Fruit fly (Drosophila melanogaster): ENCODE results near the gene kni.

The kni gene

dm6 chr3L:20661905-20662508, 33.2 kb downstream of the kni start:
- no peak for TF ChIP-seq CTCF (optimal IDR thresholded peaks at IDR 0.05)
- TF ChIP-seq CG8478 (optimal IDR thresholded peaks at IDR 0.05): no peak

DNA sequence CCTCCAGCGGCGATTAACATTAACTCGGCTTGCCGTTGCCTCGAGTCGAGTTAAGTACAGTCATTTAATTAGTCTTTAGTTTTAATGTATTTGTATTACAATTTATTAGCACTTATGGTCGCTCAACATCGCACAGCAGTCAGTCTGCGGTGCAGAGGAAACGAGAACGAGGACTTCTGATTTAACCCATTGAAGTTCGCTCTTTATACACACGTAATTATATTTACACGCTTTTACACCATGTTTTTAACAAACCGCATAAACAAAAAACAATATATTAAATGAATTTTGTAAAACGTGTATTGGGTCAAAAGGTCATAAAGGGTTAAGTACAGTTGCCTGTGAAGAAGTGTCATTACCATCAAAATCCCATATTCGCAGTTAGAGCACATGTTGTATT, 34.0 kb downstream of the kni start:
- TF ChIP-seq CG8478 (optimal IDR thresholded peaks at IDR 0.05): no peak
- TF ChIP-seq CTCF (optimal IDR thresholded peaks at IDR 0.05): no peak

DNA sequence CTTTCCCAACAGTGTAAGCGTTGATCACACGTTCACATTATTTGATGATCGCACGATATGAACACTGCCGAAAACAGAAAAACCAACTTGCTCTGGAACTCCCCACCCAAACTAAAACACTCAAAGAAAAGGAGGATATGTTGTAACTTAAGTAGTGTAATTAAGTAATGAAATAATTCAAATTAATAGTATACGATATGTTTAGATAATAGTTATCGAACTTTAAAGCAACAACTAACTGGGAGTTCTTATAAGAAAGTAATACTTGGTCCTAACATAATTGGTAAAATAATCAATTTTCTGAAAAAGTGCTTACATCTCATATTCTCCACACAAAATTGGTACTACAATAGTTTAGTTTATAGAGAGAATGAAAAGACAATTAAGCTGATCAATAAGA, 38.1 kb downstream of the kni start:
- TF ChIP-seq CG8478 (optimal IDR thresholded peaks at IDR 0.05) (no peak), CTCF (optimal IDR thresholded peaks at IDR 0.05) (no peak)

DNA sequence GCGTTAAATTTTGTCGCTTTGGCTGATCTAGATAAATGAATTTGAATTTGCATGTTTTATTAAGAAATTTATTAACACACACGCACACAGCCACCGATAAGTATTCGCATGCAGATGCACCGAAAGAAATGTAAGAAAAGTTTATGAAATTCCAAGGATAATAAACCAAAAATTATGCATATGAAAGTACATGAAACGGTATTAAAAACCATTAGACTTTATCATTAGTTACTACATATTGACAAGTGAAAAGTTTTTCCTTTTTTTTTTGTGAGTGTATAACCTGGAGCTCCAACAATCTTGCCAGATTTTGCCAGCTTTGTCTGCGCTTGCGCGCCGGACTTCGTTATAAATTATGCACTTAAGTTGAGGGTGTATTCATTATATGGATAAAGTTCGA, 46.2 kb downstream of the kni start:
- TF ChIP-seq CTCF (optimal IDR thresholded peaks at IDR 0.05) (no peak), CG8478 (optimal IDR thresholded peaks at IDR 0.05) (no peak)

DNA sequence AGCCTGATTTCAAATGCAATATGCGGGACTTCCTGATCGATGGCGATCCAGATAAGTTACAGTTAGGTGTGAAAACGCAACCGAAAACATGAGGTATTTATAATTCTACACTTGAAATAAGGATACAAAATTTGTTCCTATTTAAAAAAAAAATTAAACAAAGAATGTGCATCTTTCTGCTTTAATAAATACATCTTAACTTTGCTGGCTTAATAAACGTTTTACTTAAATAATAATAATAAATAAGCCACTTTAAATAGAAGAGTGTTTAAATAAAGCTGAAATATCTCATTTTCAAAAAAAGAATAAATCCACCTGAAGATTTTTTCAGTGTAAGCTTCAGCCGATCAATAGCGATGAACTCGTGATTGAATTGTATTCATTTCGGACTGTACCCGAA, 50.5 kb downstream of the kni start:
- TF ChIP-seq CG8478 (optimal IDR thresholded peaks at IDR 0.05): no peak
- TF ChIP-seq CTCF (optimal IDR thresholded peaks at IDR 0.05): no peak

dm6 chr3L:20643774-20644173, 51.4 kb downstream of the kni start:
- no peak for TF ChIP-seq CG8478 (optimal IDR thresholded peaks at IDR 0.05)
- TF ChIP-seq CTCF (optimal IDR thresholded peaks at IDR 0.05): no peak

Data from S2 (cell line).